Worm (Caenorhabditis elegans): Measurements from ENCODE around the gene acl-2.

acl-2 gene

ce11 chrV:10041484-10041883 is 10.6 kb upstream of the acl-2 start (continued):
- no peak for TF ChIP-seq unc-62 (GFP tag; optimal IDR thresholded peaks at IDR 0.05 in 1 of 2)
- TF ChIP-seq unc-62 (tag; optimal IDR thresholded peaks at IDR 0.05), result no peak
- TF ChIP-seq Y48G9A.11 (GFP tag; IDR thresholded peaks at IDR 0.05), result no peak
- no peak for TF ChIP-seq pha-4 (GFP tag; IDR thresholded peaks at IDR 0.05)
- TF ChIP-seq pha-4 (tag; optimal IDR thresholded peaks at IDR 0.05), result no peak

DNA sequence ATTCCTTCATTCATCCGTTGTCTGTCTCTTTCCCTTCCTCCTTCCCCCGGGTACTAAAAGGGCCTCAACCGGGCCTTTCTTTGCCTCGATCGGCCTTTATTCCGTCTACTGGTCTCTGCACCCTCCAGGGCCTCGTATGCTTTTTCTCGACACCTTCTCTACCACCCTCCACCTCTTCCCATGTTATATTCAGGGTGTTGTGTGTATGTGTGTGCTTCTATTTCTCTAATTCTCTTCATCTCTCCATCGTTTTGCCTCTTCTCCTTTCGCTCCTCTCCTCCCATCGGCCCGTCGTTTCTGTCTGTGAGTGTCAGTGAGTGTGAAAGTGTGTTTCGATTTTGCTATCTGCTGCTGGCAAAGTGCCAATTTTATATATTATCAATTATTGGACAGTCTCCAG is 8.9 kb upstream of the acl-2 start:
- TF ChIP-seq F44E2.7 (GFP tag; IDR thresholded peaks at IDR 0.05) (no peak), daf-19 (GFP tag; conservative IDR thresholded peaks at IDR 0.05) (no peak), aha-1 (tag) (peak; percentile 97), Y75B8A.6 (GFP tag; IDR thresholded peaks at IDR 0.05) (no peak), nhr-41 (GFP tag; IDR thresholded peaks at IDR 0.05) (no peak), jun-1 (tag; optimal IDR thresholded peaks at IDR 0.05) (peak; percentile 55), lsy-2 (tag; optimal IDR thresholded peaks at IDR 0.05) (peak; percentile 68 to 88), egl-43 (GFP tag; IDR thresholded peaks at IDR 0.05) (no peak), dmd-6 (GFP tag; IDR thresholded peaks at IDR 0.05) (peak; percentile 88), unc-39 (tag; optimal IDR thresholded peaks at IDR 0.05) (no peak), cey-2 (tag; optimal IDR thresholded peaks at IDR 0.05; ENCODE audit: borderline replicate concordance, insufficient read depth) (no peak), pqm-1 (tag; optimal IDR thresholded peaks at IDR 0.05) (peak; percentile 58), unc-62 (GFP tag; optimal IDR thresholded peaks at IDR 0.05 in 1 of 2) (peak in 1 of 2 experiments; percentile 32), unc-62 (tag; optimal IDR thresholded peaks at IDR 0.05) (no peak), zag-1 (tag; optimal IDR thresholded peaks at IDR 0.05) (no peak), dmd-9 (GFP tag; IDR thresholded peaks at IDR 0.05) (no peak), daf-8 (GFP tag; IDR thresholded peaks at IDR 0.05) (no peak), ztf-11 (tag; optimal IDR thresholded peaks at IDR 0.05) (no peak), nhr-77 (tag; optimal IDR thresholded peaks at IDR 0.05) (peak; percentile 65), ztf-7 (tag; optimal IDR thresholded peaks at IDR 0.05) (peak; percentile 31), hlh-11 (tag; optimal IDR thresholded peaks at IDR 0.05) (peak; percentile 91), spr-1 (tag; optimal IDR thresholded peaks at IDR 0.05) (peak; percentile 47), mdl-1 (tag; optimal IDR thresholded peaks at IDR 0.05) (peak; percentile 24 to 79), lin-1 (GFP tag; IDR thresholded peaks at IDR 0.05) (no peak), snpc-4 (tag; optimal IDR thresholded peaks at IDR 0.05) (no peak), egl-27 (tag; optimal IDR thresholded peaks at IDR 0.05) (no peak), ZK337.2 (GFP tag; IDR thresholded peaks at IDR 0.05) (no peak), nhr-28 (tag; optimal IDR thresholded peaks at IDR 0.05) (peak; percentile 90), F37D6.2 (tag; optimal IDR thresholded peaks at IDR 0.05) (no peak), ceh-82 (tag; optimal IDR thresholded peaks at IDR 0.05) (no peak), fkh-10 (GFP tag; optimal IDR thresholded peaks at IDR 0.05) (no peak), madf-5 (GFP tag; IDR thresholded peaks at IDR 0.05) (no peak), tra-1 (GFP tag; IDR thresholded peaks at IDR 0.05) (no peak), dmd-8 (GFP tag; IDR thresholded peaks at IDR 0.05) (no peak), snpc-1.2 (GFP tag; IDR thresholded peaks at IDR 0.05) (no peak), daf-16 (GFP tag; optimal IDR thresholded peaks at IDR 0.05) (peak in 1 of 2 experiments; percentile 6), daf-16 (tag; optimal IDR thresholded peaks at IDR 0.05) (peak; percentile 74), pha-4 (GFP tag; IDR thresholded peaks at IDR 0.05) (peak; percentile 25; the same call in 1 of the 2 replicates), pha-4 (tag; optimal IDR thresholded peaks at IDR 0.05) (peak; percentile 22), tag-97 (GFP tag; IDR thresholded peaks at IDR 0.05) (no peak), sdz-12 (GFP tag; optimal IDR thresholded peaks at IDR 0.05) (no peak), spr-3 (GFP tag; optimal IDR thresholded peaks at IDR 0.05) (peak; percentile 39), zfp-2 (tag; optimal IDR thresholded peaks at IDR 0.05) (no peak), dpl-1 (GFP tag; optimal IDR thresholded peaks at IDR 0.05) (peak; percentile 30), gei-8 (GFP tag; optimal IDR thresholded peaks at IDR 0.05) (no peak), F26F4.8 (GFP tag; conservative IDR thresholded peaks at IDR 0.05) (no peak), zfp-3 (GFP tag; conservative IDR thresholded peaks at IDR 0.05) (no peak), lir-3 (tag; optimal IDR thresholded peaks at IDR 0.05) (no peak), ces-1 (GFP tag; optimal IDR thresholded peaks at IDR 0.05) (no peak), Y5F2A.4 (GFP tag; optimal IDR thresholded peaks at IDR 0.05) (no peak)

Measured in whole organism, L4 larva.